Worm (Caenorhabditis elegans) whole organism, L4/young adult: ENCODE measurements around the gene Y47D7A.9.

Experiments
- W03F9.2 ChIP-seq: fragments of 150-350 bp; optimal IDR thresholded peaks from 2 replicates; lab custom pipeline; 2014; ENCODE audit warnings: missing biosample characterization, missing genetic modification characterization
- him-1 ChIP-seq: sonication (generic microtip); optimal IDR thresholded peaks from 2 replicates; lab custom pipeline; 2016; ENCODE audit warnings: missing genotype, missing genetic modification reagents, missing genetic modification characterization, missing compliant biosample characterization

- TF ChIP-seq W03F9.2, result no peak
- TF ChIP-seq him-1 (tag; lab: Kevin White, UChicago), result no peak
These were observed 41.5 kb downstream of the Y47D7A.9 start, which contains the start of gene F13A2.1 for ce11 chrV:4382298-4382697.
